Fruit fly (Drosophila melanogaster) whole organism: ENCODE measurements around the gene CG15772.
A peak's percentile ranks its signal among the peaks of the same experiment; 100 is the strongest.

Source experiments
- CG8478 ChIP-seq: fragments of >200 bp; optimal IDR thresholded peaks from 2 replicates; lab custom pipeline; 2018; ENCODE audit warnings: inconsistent platforms
- Dll ChIP-seq: fragments of >200 bp; optimal IDR thresholded peaks from 2 replicates; lab custom pipeline; 2017
- pan ChIP-seq: fragments of >200 bp; optimal IDR thresholded peaks from 2 replicates; lab custom pipeline; 2017
- psq ChIP-seq: fragments of >200 bp; optimal IDR thresholded peaks from 2 replicates; lab custom pipeline; 2017
- usp ChIP-seq: fragments of >200 bp; optimal IDR thresholded peaks from 2 replicates; lab custom pipeline; 2017; ENCODE audit warnings: missing biosample characterization, missing genetic modification characterization, mixed read lengths

dm6 chrX:5770730-5771181, 18.7 kb downstream of the CG15772 start, which contains the start of gene CG3097:
- no peak for TF ChIP-seq usp (GFP tag; lab: Kevin White, UChicago)
- peak; percentile 5 for TF ChIP-seq Dll
- TF ChIP-seq pan (lab: Kevin White, UChicago): no peak
- no peak for TF ChIP-seq CG8478 (lab: Kevin White, UChicago)
- no peak for TF ChIP-seq psq (lab: Kevin White, UChicago)
